Fruit fly (Drosophila melanogaster) whole organism, embryonic: ENCODE results near the gene RhoGAPp190.

ENCODE experiments used
- Aef1 ChIP-seq: fragments of 200-800 bp; sonication (Bioruptor generic); IDR thresholded peaks from 3 replicates; pipeline ENCODE4 v1.3.6; 2022; ENCODE audit warnings: missing biosample characterization, missing genetic modification characterization
- Bdp1 ChIP-seq: fragments of 200-800 bp; sonication (Bioruptor generic); optimal IDR thresholded peaks from 3 replicates; lab custom pipeline; 2016; ENCODE audit warnings: missing biosample characterization, missing genetic modification characterization
- CG10267 ChIP-seq: fragments of 200-800 bp; sonication (Bioruptor generic); optimal IDR thresholded peaks from 2 replicates; lab custom pipeline; 2018; ENCODE audit warnings: missing biosample characterization, mild to moderate bottlenecking, missing genetic modification characterization, moderate library complexity
- CG10959 ChIP-seq: fragments of 200-800 bp; sonication (Bioruptor generic); IDR thresholded peaks from 2 replicates; pipeline ENCODE4 v1.3.6; 2022; ENCODE audit warnings: missing biosample characterization, missing genetic modification characterization
- CG11504 ChIP-seq: fragments of 200-800 bp; sonication (Bioruptor generic); optimal IDR thresholded peaks from 3 replicates; lab custom pipeline; 2019; ENCODE audit warnings: missing biosample characterization, mild to moderate bottlenecking, missing genetic modification characterization, moderate library complexity
- CG11723 ChIP-seq: fragments of 200-800 bp; sonication (Bioruptor generic); optimal IDR thresholded peaks from 2 replicates; lab custom pipeline; 2017; ENCODE audit warnings: missing biosample characterization, mild to moderate bottlenecking, missing genetic modification characterization
- CG12659 ChIP-seq: fragments of 200-800 bp; sonication (Bioruptor generic); optimal IDR thresholded peaks from 3 replicates; lab custom pipeline; 2017; ENCODE audit warnings: mild to moderate bottlenecking, missing biosample characterization, missing genetic modification reagents, missing genetic modification characterization
- CG12744 ChIP-seq: fragments of 200-800 bp; sonication (Bioruptor generic); optimal IDR thresholded peaks from 2 replicates; lab custom pipeline; 2016; ENCODE audit warnings: missing biosample characterization, missing genetic modification characterization
- CG12769 ChIP-seq: fragments of 200-800 bp; sonication (Bioruptor generic); optimal IDR thresholded peaks from 2 replicates; lab custom pipeline; 2019; ENCODE audit warnings: missing biosample characterization, mild to moderate bottlenecking, missing genetic modification characterization, moderate library complexity
- CG14050 ChIP-seq: fragments of 200-800 bp; sonication (Bioruptor generic); IDR thresholded peaks from 3 replicates; pipeline ENCODE4 v1.3.6; 2022; ENCODE audit warnings: missing biosample characterization, missing genetic modification characterization
- CG15011 ChIP-seq: fragments of 200-800 bp; sonication (Bioruptor generic); optimal IDR thresholded peaks from 3 replicates; lab custom pipeline; 2018; ENCODE audit warnings: missing biosample characterization, mild to moderate bottlenecking, missing genetic modification characterization
- CG15269 ChIP-seq: fragments of 200-800 bp; sonication (Bioruptor generic); optimal IDR thresholded peaks from 2 replicates; lab custom pipeline; 2018; ENCODE audit warnings: missing biosample characterization, mild to moderate bottlenecking, missing genetic modification characterization, moderate library complexity
- CG15514 ChIP-seq: fragments of 200-800 bp; sonication (Bioruptor generic); optimal IDR thresholded peaks from 3 replicates; lab custom pipeline; 2017; ENCODE audit warnings: missing biosample characterization, missing genetic modification characterization, mild to moderate bottlenecking, moderate library complexity, missing genetic modification reagents
- CG15601 ChIP-seq: fragments of 200-800 bp; sonication (Bioruptor generic); optimal IDR thresholded peaks from 3 replicates; lab custom pipeline; 2019; ENCODE audit warnings: missing biosample characterization, mild to moderate bottlenecking, missing genetic modification characterization, moderate library complexity
- CG17328 ChIP-seq: fragments of 200-800 bp; sonication (Bioruptor generic); IDR thresholded peaks from 2 replicates; pipeline ENCODE4 v1.3.6; 2022; ENCODE audit warnings: missing biosample characterization, missing genetic modification characterization
- CG17359 ChIP-seq: fragments of 200-800 bp; sonication (Bioruptor generic); optimal IDR thresholded peaks from 3 replicates; lab custom pipeline; 2018; ENCODE audit warnings: missing biosample characterization, mild to moderate bottlenecking, missing genetic modification characterization, moderate library complexity
- CG18262 ChIP-seq: fragments of 200-800 bp; optimal IDR thresholded peaks from 3 replicates; lab custom pipeline; 2019; ENCODE audit warnings: missing biosample characterization, mild to moderate bottlenecking, missing genetic modification characterization, moderate library complexity
- CG2678 ChIP-seq: fragments of 200-800 bp; sonication (Bioruptor generic); optimal IDR thresholded peaks from 3 replicates; lab custom pipeline; 2019; ENCODE audit warnings: missing biosample characterization, mild to moderate bottlenecking, missing genetic modification characterization, moderate library complexity
- CG31441 ChIP-seq: fragments of 200-800 bp; sonication (Bioruptor generic); IDR thresholded peaks from 2 replicates; pipeline ENCODE4 v1.3.6; 2022; ENCODE audit warnings: missing biosample characterization, missing genetic modification characterization
- CG32532 ChIP-seq: fragments of 200-800 bp; sonication (Bioruptor generic); IDR thresholded peaks from 2 replicates; pipeline ENCODE4 v1.3.6; 2022; ENCODE audit warnings: missing biosample characterization, missing genetic modification characterization
- CG32767 ChIP-seq: fragments of 200-800 bp; sonication (Bioruptor generic); IDR thresholded peaks from 2 replicates; pipeline ENCODE4 v1.3.6; 2022; ENCODE audit warnings: missing biosample characterization, missing genetic modification characterization
- CG33213 ChIP-seq: fragments of 200-800 bp; sonication (Bioruptor generic); optimal IDR thresholded peaks from 3 replicates; lab custom pipeline; 2016; ENCODE audit warnings: missing biosample characterization, missing genetic modification characterization
- CG42726 ChIP-seq: fragments of 200-800 bp; sonication (Bioruptor generic); IDR thresholded peaks from 2 replicates; pipeline ENCODE4 v1.3.6; 2022; ENCODE audit warnings: missing biosample characterization, missing genetic modification characterization; ENCODE audit not compliant: partially characterized antibody
- CG6765 ChIP-seq: fragments of 200-800 bp; sonication (Bioruptor generic); optimal IDR thresholded peaks from 3 replicates; lab custom pipeline; 2017; ENCODE audit warnings: missing biosample characterization, mild to moderate bottlenecking, missing genetic modification characterization
- CG6791 ChIP-seq: fragments of 200-800 bp; sonication (Bioruptor generic); IDR thresholded peaks from 3 replicates; pipeline ENCODE4 v1.3.6; 2022; ENCODE audit warnings: missing biosample characterization, missing genetic modification characterization; ENCODE audit not compliant: partially characterized antibody
- CTCF ChIP-seq: fragments of 200-800 bp; sonication (Bioruptor generic); optimal IDR thresholded peaks from 2 replicates; lab custom pipeline; 2017; ENCODE audit warnings: missing biosample characterization, mild to moderate bottlenecking, missing genetic modification characterization, moderate library complexity
- Dll ChIP-seq: fragments of 200-800 bp; sonication (Bioruptor generic); IDR thresholded peaks from 4 replicates; pipeline ENCODE4 v1.3.6; 2022; ENCODE audit warnings: missing biosample characterization, missing genetic modification characterization; ENCODE audit not compliant: partially characterized antibody
- Dp ChIP-seq: fragments of 200-800 bp; sonication (Bioruptor generic); optimal IDR thresholded peaks from 2 replicates; lab custom pipeline; 2018; ENCODE audit warnings: missing biosample characterization, mild to moderate bottlenecking, missing genetic modification characterization, moderate library complexity
- E2f2 ChIP-seq: fragments of 200-800 bp; sonication (Bioruptor generic); IDR thresholded peaks from 2 replicates; pipeline ENCODE4 v1.3.6; 2022; ENCODE audit warnings: missing biosample characterization, missing genetic modification characterization
- Ets65A ChIP-seq: fragments of 200-800 bp; sonication (Bioruptor generic); peaks from one replicate; lab custom pipeline; 2016; ENCODE audit warnings: missing biosample characterization, missing genetic modification characterization
- Fer2 ChIP-seq: fragments of 200-800 bp; sonication (Bioruptor generic); optimal IDR thresholded peaks from 2 replicates; lab custom pipeline; 2018; ENCODE audit warnings: missing biosample characterization, mild to moderate bottlenecking, missing genetic modification characterization, moderate library complexity
- HHEX ChIP-seq: fragments of 200-800 bp; sonication (Bioruptor generic); optimal IDR thresholded peaks from 3 replicates; lab custom pipeline; 2017; ENCODE audit warnings: missing biosample characterization, mild to moderate bottlenecking, missing genetic modification characterization, missing genetic modification reagents
- Hey ChIP-seq: fragments of 200-800 bp; sonication (Bioruptor generic); optimal IDR thresholded peaks from 3 replicates; lab custom pipeline; 2018; ENCODE audit warnings: missing biosample characterization, mild to moderate bottlenecking, missing genetic modification characterization
- Max ChIP-seq: fragments of 200-800 bp; sonication (Bioruptor generic); optimal IDR thresholded peaks from 2 replicates; lab custom pipeline; 2016; ENCODE audit warnings: missing biosample characterization, mild to moderate bottlenecking, missing genetic modification characterization
- Oli ChIP-seq: fragments of 200-800 bp; sonication (Bioruptor generic); optimal IDR thresholded peaks from 2 replicates; lab custom pipeline; 2018; ENCODE audit warnings: missing biosample characterization, mild to moderate bottlenecking, missing genetic modification characterization, moderate library complexity
- Opbp ChIP-seq: fragments of 200-800 bp; sonication (Bioruptor generic); IDR thresholded peaks from 3 replicates; pipeline ENCODE4 v1.3.6; 2022; ENCODE audit warnings: missing biosample characterization, missing genetic modification characterization; ENCODE audit not compliant: partially characterized antibody
- Sin3A ChIP-seq: fragments of >200 bp; optimal IDR thresholded peaks from 2 replicates; lab custom pipeline; 2018
- Vsx1 ChIP-seq: fragments of 200-800 bp; sonication (Bioruptor generic); optimal IDR thresholded peaks from 2 replicates; lab custom pipeline; 2017; ENCODE audit warnings: missing biosample characterization, mild to moderate bottlenecking, missing genetic modification characterization, missing genetic modification reagents
- ato ChIP-seq: fragments of 200-800 bp; sonication (Bioruptor generic); IDR thresholded peaks from 2 replicates; pipeline ENCODE4 v1.3.6; 2022; ENCODE audit warnings: missing biosample characterization, missing genetic modification characterization; ENCODE audit not compliant: partially characterized antibody
- gem ChIP-seq: fragments of 200-800 bp; sonication (Bioruptor generic); optimal IDR thresholded peaks from 2 replicates; lab custom pipeline; 2019; ENCODE audit warnings: missing biosample characterization, mild to moderate bottlenecking, missing genetic modification characterization, moderate library complexity
- gsb-n ChIP-seq: fragments of 200-800 bp; sonication (Bioruptor generic); optimal IDR thresholded peaks from 3 replicates; lab custom pipeline; 2018; ENCODE audit warnings: missing biosample characterization, mild to moderate bottlenecking, missing genetic modification characterization
- sob ChIP-seq: fragments of 200-800 bp; sonication (Bioruptor generic); IDR thresholded peaks from 2 replicates; pipeline ENCODE4 v1.3.6; 2022; ENCODE audit warnings: missing biosample characterization, missing genetic modification characterization
- sqz ChIP-seq: fragments of 200-800 bp; sonication (Bioruptor generic); optimal IDR thresholded peaks from 3 replicates; lab custom pipeline; 2018; ENCODE audit warnings: missing biosample characterization, mild to moderate bottlenecking, missing genetic modification characterization
- stc ChIP-seq: fragments of 200-800 bp; sonication (Bioruptor generic); IDR thresholded peaks from 2 replicates; pipeline ENCODE4 v1.3.6; 2022; ENCODE audit warnings: missing biosample characterization, missing genetic modification characterization
- tio ChIP-seq: fragments of 200-800 bp; sonication (Bioruptor generic); optimal IDR thresholded peaks from 2 replicates; lab custom pipeline; 2017; ENCODE audit warnings: missing biosample characterization, missing genetic modification characterization, inconsistent platforms
- tll ChIP-seq, 2 experiments: fragments of 200-800 bp in 1 of 2; fragments of >200 bp in 1 of 2; sonication (Bioruptor generic) in 1 of 2; optimal IDR thresholded peaks; 2 replicates each; lab custom pipeline; 2017 to 2019; ENCODE audit warnings: missing biosample characterization in 2 of 2, missing genetic modification characterization in 2 of 2, mild to moderate bottlenecking in 1 of 2, moderate library complexity in 1 of 2
- unc-4 ChIP-seq: fragments of 200-800 bp; sonication (Bioruptor generic); IDR thresholded peaks from 2 replicates; pipeline ENCODE4 v1.3.6; 2022; ENCODE audit warnings: missing biosample characterization, missing genetic modification characterization; ENCODE audit not compliant: partially characterized antibody

The RhoGAPp190 gene

dm6 chrX:17627090-17627992 is 25.0 kb downstream of the RhoGAPp190 start, which contains the start of gene stas (continued):
- TF ChIP-seq CG17359 (tag; lab: Kevin White, UChicago) (peak; percentile 8), CG12659 (GFP tag; lab: Kevin White, UChicago) (peak; percentile 85), sqz (GFP tag; lab: Kevin White, UChicago) (peak; percentile 81), CG15514 (GFP tag; lab: Kevin White, UChicago) (peak; percentile 63), CG14050 (GFP tag; lab: Robert Waterston, UW) (no peak), CG32767 (GFP tag; lab: Robert Waterston, UW) (0 out of 2 replicates have a peak, but pooled peaks have one; percentile 20), CG32532 (GFP tag; lab: Robert Waterston, UW) (peak; percentile 18; the same call in 1 of the 2 replicates), Bdp1 (no peak), tll (GFP tag; optimal IDR thresholded peaks at IDR 0.05; lab: Kevin White, UChicago) (peak in 1 of 2 experiments; percentile 55), Aef1 (GFP tag; lab: Robert Waterston, UW) (0 out of 3 replicates have a peak, but pooled peaks have one; percentile 17), gsb-n (tag; lab: Kevin White, UChicago) (no peak), Oli (no peak), stc (GFP tag; lab: Robert Waterston, UW) (no peak), sob (GFP tag; lab: Robert Waterston, UW) (peak; percentile 37), CG12769 (tag; lab: Kevin White, UChicago) (no peak), CG6791 (GFP tag; lab: Robert Waterston, UW) (peak; percentile 29; the same call in 2 of the 3 replicates), CG17328 (GFP tag; lab: Robert Waterston, UW) (no peak), tio (no peak), ato (GFP tag; lab: Robert Waterston, UW) (no peak), CG15011 (GFP tag; lab: Kevin White, UChicago) (no peak), CG2678 (tag; lab: Kevin White, UChicago) (peak; percentile 30), CG42726 (GFP tag; lab: Robert Waterston, UW) (0 out of 2 replicates have a peak, but pooled peaks have one; percentile 12), Ets65A (GFP tag; lab: Kevin White, UChicago) (no peak), CG33213 (peak; percentile 16), Opbp (GFP tag; lab: Robert Waterston, UW) (0 out of 3 replicates have a peak, but pooled peaks have one; percentile 25), CG18262 (tag; lab: Kevin White, UChicago) (peak; percentile 4), CG11723 (GFP tag; lab: Kevin White, UChicago) (no peak), Max (GFP tag; lab: Kevin White, UChicago) (peak; percentile 47), CG10267 (peak; percentile 79), unc-4 (0 out of 2 replicates have a peak, but pooled peaks have one; percentile 18), CG12744 (GFP tag; lab: Kevin White, UChicago) (no peak), HHEX (GFP tag; lab: Kevin White, UChicago) (peak; percentile 11), Hey (tag; lab: Kevin White, UChicago) (no peak), CG11504 (tag; lab: Kevin White, UChicago) (peak; percentile 35), CTCF (GFP tag; lab: Kevin White, UChicago) (peak; percentile 56), Sin3A (lab: Kevin White, UChicago) (no peak), E2f2 (GFP tag; lab: Robert Waterston, UW) (peak; percentile 86), CG10959 (peak; percentile 74), CG31441 (GFP tag; lab: Robert Waterston, UW) (peak; percentile 40; the same call in 1 of the 2 replicates), Vsx1 (peak; percentile 9), CG6765 (GFP tag; lab: Kevin White, UChicago) (peak; percentile 57), CG15269 (tag; lab: Kevin White, UChicago) (peak; percentile 29), Fer2 (no peak), gem (tag; lab: Kevin White, UChicago) (peak; percentile 15), CG15601 (tag; lab: Kevin White, UChicago) (peak; percentile 35), Dll (GFP tag; lab: Robert Waterston, UW) (no peak), Dp (peak; percentile 78)
